Fruit fly (Drosophila melanogaster): Measurements from ENCODE around the gene CecC.

The CecC gene

DNA sequence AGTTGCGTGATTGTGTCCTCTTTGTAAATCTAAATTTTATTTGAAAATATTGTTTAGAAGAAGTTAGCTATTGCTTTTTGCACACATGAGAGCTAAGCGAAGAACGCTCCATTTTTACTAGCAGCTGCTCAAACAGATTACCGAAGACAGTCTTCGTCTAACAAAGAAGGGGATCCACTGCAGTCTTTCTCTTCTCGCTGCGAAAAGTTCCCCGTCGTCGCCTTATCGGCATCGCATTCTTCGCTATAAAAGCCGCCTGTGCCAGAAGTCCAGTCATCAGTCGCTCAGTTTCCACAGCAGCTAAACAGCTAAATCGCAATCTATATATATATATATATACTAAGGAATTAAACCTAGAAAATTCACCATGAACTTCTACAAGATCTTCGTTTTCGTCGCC lies at the start of gene CecC:
Gene CecC (plus strand): TSS at position 275 of the 400 bp plus-strand sequence.
- TF ChIP-seq CG10348 (GFP tag; IDR thresholded peaks at IDR 0.05) (no peak), fd96Ca (GFP tag; IDR thresholded peaks at IDR 0.05) (no peak), CG8159 (tag; optimal IDR thresholded peaks at IDR 0.05) (no peak), CG8301 (tag; optimal IDR thresholded peaks at IDR 0.05) (no peak), D1 (tag; optimal IDR thresholded peaks at IDR 0.05) (no peak), CG13204 (GFP tag; optimal IDR thresholded peaks at IDR 0.05) (no peak)

DNA sequence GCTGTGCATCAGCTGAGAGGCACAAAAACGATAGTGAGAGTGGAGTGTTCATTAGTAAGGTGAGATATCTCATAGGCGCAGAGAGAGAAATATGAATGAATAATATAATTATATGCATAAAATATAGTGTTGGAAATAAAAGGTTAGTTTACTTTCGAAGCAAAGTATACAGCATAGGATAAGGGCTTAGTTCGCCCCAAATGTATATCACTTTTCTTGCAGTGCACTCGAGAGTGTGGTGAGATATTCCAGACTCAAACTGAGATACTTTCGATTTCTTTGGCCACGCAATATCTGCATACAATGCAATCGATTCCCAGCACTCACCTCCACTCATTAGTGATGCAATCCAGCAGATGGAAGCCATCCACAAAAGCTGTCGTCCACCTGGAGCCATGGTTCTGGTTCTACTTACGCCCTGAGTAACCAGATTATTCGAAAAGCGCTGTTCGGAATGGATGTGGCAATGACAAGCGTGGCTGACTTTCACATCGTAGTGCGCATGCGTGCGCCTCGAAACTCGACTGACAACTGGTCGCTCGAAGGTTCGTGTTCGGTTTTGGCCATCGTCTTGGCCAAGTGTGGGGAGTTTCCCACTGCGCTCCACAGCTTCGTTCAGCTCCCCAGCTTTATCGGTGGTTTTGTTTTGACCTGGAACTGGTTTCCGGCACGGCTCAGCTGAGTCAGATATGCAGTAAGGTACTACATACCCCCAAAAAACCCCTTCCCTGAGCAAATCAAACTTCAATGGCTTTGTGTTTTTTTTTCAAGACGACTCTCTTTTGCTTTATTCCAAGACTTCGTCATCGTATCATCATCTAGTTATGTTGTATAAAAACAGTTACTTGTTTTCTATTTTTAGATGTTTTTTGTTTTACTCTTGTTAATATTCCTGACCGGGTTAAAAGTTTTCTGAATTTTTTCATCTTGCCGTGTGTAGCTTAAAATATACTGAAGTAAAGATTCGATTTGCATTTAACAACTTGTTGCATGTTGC lies 45.3 kb upstream of the CecC start, which contains the start of gene Rsod:
Gene Rsod (minus strand): TSS at position 537 of the 997 bp plus-strand sequence.
- TF ChIP-seq CG8301 (tag; optimal IDR thresholded peaks at IDR 0.05) (peak; percentile 80), Pif1B (GFP tag; optimal IDR thresholded peaks at IDR 0.05) (peak; percentile 87), CG34367 (tag; optimal IDR thresholded peaks at IDR 0.05) (peak; percentile 67), D1 (tag; optimal IDR thresholded peaks at IDR 0.05) (peak; percentile 13), rn (GFP tag; IDR thresholded peaks at IDR 0.05) (peak; percentile 91), CG14655 (GFP tag; optimal IDR thresholded peaks at IDR 0.05) (peak; percentile 86), CG15710 (tag; optimal IDR thresholded peaks at IDR 0.05) (peak; percentile 70), CG13204 (GFP tag; optimal IDR thresholded peaks at IDR 0.05) (no peak), CG10348 (GFP tag; IDR thresholded peaks at IDR 0.05) (peak; percentile 59), EcR (GFP tag; optimal IDR thresholded peaks at IDR 0.05) (peak; percentile 27), gl (tag; optimal IDR thresholded peaks at IDR 0.05) (peak; percentile 21), fd96Ca (GFP tag; IDR thresholded peaks at IDR 0.05) (peak; percentile 92), CG32121 (GFP tag; IDR thresholded peaks at IDR 0.05) (peak; percentile 93), Snoo (tag; optimal IDR thresholded peaks at IDR 0.05) (peak; percentile 81), CG4496 (GFP tag; IDR thresholded peaks at IDR 0.05) (peak; percentile 96), Ets98B (GFP tag; IDR thresholded peaks at IDR 0.05) (peak; percentile 95), CG12605 (GFP tag; IDR thresholded peaks at IDR 0.05) (peak; percentile 90), CG9948 (tag; optimal IDR thresholded peaks at IDR 0.05) (peak; percentile 72), CG8159 (tag; optimal IDR thresholded peaks at IDR 0.05) (peak; percentile 72), CG17806 (tag; optimal IDR thresholded peaks at IDR 0.05) (peak; percentile 73), Pif1A (GFP tag; optimal IDR thresholded peaks at IDR 0.05) (peak; percentile 86)

DNA sequence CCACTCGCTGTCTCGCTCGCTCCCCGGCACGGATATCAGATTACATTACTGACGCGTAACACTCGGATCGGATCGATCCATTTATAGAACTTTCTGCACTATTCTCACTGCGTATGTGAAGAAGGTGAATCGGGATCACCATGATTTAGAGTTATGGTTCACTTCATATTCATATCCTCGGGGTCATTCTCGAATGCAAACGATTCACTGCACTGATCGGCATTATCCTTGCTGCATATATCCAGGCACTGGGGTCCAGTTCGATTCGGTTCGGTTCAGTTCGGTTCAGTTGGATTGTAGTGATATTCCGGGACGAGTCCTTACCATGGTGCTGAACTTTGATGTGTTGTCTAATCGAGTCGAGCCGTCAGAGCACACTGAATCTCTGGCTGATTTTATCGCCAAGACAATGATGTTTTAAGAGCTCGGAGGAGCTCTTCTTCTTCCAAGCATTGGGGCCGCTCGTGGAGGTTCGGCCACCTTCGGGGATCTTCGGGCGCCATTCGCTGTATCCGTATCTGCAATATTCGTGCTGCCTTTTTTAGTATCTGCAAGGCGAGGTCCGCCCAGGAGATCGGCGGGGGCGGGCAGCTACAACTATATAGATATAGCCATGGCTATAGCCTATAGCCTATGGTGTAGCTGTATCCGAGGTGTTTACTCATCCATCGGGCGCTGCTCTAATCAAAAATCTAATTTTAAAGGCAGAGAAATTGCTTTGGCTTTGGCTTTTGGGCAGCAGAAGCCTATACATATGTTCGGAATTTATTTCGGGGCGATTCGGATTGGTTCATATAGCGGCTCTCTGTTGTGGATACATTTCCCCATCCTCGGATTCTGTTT lies 41.9 kb upstream of the CecC start, which contains the start of gene Mlc2:
Gene Mlc2 (minus strand): TSS at position 392 of the 843 bp plus-strand sequence.
- TF ChIP-seq rn (GFP tag; IDR thresholded peaks at IDR 0.05) (no peak), Snoo (tag; optimal IDR thresholded peaks at IDR 0.05) (no peak), CG10348 (GFP tag; IDR thresholded peaks at IDR 0.05) (no peak), CG15710 (tag; optimal IDR thresholded peaks at IDR 0.05) (no peak), EcR (GFP tag; optimal IDR thresholded peaks at IDR 0.05) (no peak), D1 (tag; optimal IDR thresholded peaks at IDR 0.05) (no peak), Pif1A (GFP tag; optimal IDR thresholded peaks at IDR 0.05) (no peak), CG4496 (GFP tag; IDR thresholded peaks at IDR 0.05) (no peak), CG14655 (GFP tag; optimal IDR thresholded peaks at IDR 0.05) (no peak), gl (tag; optimal IDR thresholded peaks at IDR 0.05) (no peak), CG34367 (tag; optimal IDR thresholded peaks at IDR 0.05) (no peak), CG8159 (tag; optimal IDR thresholded peaks at IDR 0.05) (no peak)

DNA sequence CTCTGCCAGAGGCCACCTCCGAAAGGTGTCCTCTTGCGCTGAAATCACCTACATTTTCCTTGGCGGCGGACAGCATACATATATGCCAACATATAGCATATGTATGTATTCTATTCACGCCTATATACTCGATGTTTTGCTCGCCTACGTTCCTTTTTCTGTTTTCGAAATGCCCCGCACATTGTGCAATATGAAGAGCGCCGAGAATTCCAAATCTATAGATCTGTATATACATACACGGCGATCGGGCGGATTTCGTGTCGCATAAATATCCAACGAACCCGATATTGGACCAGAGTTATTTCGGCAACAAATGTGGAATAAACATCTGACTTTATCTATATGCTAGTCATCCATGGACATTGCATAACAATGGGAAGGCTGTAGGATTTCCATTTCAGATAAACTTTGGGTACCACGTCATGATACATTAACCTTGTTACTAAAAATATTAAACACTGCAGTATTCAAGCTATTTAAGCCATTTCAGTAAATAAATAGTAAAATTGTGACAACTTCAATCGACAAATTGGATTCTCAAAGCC lies 41.2 kb upstream of the CecC start:
- TF ChIP-seq Snoo (tag; optimal IDR thresholded peaks at IDR 0.05), result no peak
- no peak for TF ChIP-seq CG9948 (tag; optimal IDR thresholded peaks at IDR 0.05)
- TF ChIP-seq CG15710 (tag; optimal IDR thresholded peaks at IDR 0.05), result no peak
- TF ChIP-seq CG32121 (GFP tag; IDR thresholded peaks at IDR 0.05), result no peak
- no peak for TF ChIP-seq Ets98B (GFP tag; IDR thresholded peaks at IDR 0.05)
- no peak for TF ChIP-seq EcR (GFP tag; optimal IDR thresholded peaks at IDR 0.05)
- no peak for TF ChIP-seq D1 (tag; optimal IDR thresholded peaks at IDR 0.05)
- no peak for TF ChIP-seq CG4496 (GFP tag; IDR thresholded peaks at IDR 0.05)
- TF ChIP-seq CG10348 (GFP tag; IDR thresholded peaks at IDR 0.05), result no peak
- TF ChIP-seq CG13204 (GFP tag; optimal IDR thresholded peaks at IDR 0.05), result no peak
- no peak for TF ChIP-seq Pif1B (GFP tag; optimal IDR thresholded peaks at IDR 0.05)
- TF ChIP-seq rn (GFP tag; IDR thresholded peaks at IDR 0.05), result no peak
- no peak for TF ChIP-seq CG14655 (GFP tag; optimal IDR thresholded peaks at IDR 0.05)
- no peak for TF ChIP-seq fd96Ca (GFP tag; IDR thresholded peaks at IDR 0.05)
- no peak for TF ChIP-seq CG12605 (GFP tag; IDR thresholded peaks at IDR 0.05)
- no peak for TF ChIP-seq CG34367 (tag; optimal IDR thresholded peaks at IDR 0.05)
- no peak for TF ChIP-seq CG8159 (tag; optimal IDR thresholded peaks at IDR 0.05)
- no peak for TF ChIP-seq Pif1A (GFP tag; optimal IDR thresholded peaks at IDR 0.05)

DNA sequence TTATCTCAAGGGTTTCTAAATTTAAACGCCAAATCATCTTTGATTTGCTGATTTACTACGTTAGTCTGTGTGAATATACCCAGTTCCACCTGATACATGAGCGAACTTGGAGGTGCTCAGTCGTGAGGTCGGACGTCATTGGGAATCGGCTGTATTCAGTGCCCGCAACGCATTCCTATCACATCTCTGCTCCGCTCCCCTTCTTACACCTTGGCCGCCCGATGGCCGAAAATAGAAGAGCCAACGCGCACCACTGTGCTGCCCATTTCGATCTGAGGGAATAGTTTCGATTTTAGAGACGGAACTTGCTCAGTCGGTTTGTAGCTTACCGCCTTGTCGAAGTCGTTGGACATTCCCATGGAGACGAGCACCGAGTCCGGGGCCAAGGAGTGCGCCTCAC lies 40.0 kb upstream of the CecC start:
- TF ChIP-seq CG8301 (tag; optimal IDR thresholded peaks at IDR 0.05) (no peak), CG15710 (tag; optimal IDR thresholded peaks at IDR 0.05) (no peak), CG32121 (GFP tag; IDR thresholded peaks at IDR 0.05) (no peak), CG10348 (GFP tag; IDR thresholded peaks at IDR 0.05) (no peak), Ets98B (GFP tag; IDR thresholded peaks at IDR 0.05) (no peak), rn (GFP tag; IDR thresholded peaks at IDR 0.05) (no peak), CG4496 (GFP tag; IDR thresholded peaks at IDR 0.05) (no peak), D1 (tag; optimal IDR thresholded peaks at IDR 0.05) (no peak)
